Fruit fly (Drosophila melanogaster): ENCODE measurements around the gene Rab30.

DNA sequence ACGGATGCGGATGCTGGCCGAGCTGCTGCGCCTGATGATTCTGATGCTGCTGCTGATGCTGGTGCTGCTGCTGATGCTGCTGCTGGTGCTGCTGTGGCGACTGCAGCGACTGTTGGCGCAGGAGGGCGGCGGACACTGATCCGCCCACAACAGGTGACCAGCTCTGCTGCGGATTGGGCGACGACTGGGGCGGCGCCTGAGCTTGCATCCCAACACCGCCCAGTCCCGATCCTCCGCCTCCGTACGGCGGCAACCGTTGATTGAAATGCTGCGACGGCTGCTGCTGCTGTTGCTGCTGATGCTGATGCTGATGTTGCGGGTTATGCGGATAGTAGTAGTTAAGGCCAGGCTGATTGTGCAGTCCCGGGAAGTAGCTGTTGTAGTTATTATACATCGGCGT lies 7.2 kb downstream of the Rab30 start:
- TF ChIP-seq CG8478 (optimal IDR thresholded peaks at IDR 0.05): no peak
- no peak for TF ChIP-seq Dll (optimal IDR thresholded peaks at IDR 0.05)

Measured in whole organism.